Fruit fly (Drosophila melanogaster) whole organism, wandering third instar larva: ENCODE results near the gene CG8202.

Source experiments
- HLH106 ChIP-seq: fragments of 200-800 bp; optimal IDR thresholded peaks from 3 replicates; lab custom pipeline; 2019; ENCODE audit warnings: missing biosample characterization, mild to moderate bottlenecking, missing genetic modification characterization, moderate library complexity
- Jra ChIP-seq: sonication (Bioruptor generic); optimal IDR thresholded peaks from 2 replicates; lab custom pipeline; 2016; ENCODE audit warnings: missing biosample characterization, missing genetic modification characterization
- OdsH ChIP-seq: fragments of 200-800 bp; sonication (Bioruptor generic); optimal IDR thresholded peaks from 2 replicates; lab custom pipeline; 2016; ENCODE audit warnings: missing biosample characterization, mild to moderate bottlenecking, missing genetic modification characterization
- br ChIP-seq: fragments of 200-800 bp; sonication (Bioruptor generic); optimal IDR thresholded peaks from 2 replicates; lab custom pipeline; 2016; ENCODE audit warnings: missing biosample characterization, missing genetic modification characterization
- dl ChIP-seq, 2 experiments: fragments of 175-275, 200-275 bp in 1 of 2; fragments of 200-275 bp in 1 of 2; sonication (Bioruptor generic); optimal IDR thresholded peaks; lab custom pipeline; 2018; ENCODE audit warnings: mild to moderate bottlenecking in 2 of 2, missing biosample characterization in 2 of 2, missing genetic modification characterization in 2 of 2, moderate library complexity in 2 of 2; ENCODE audit not compliant: partially characterized antibody in 2 of 2, insufficient read depth in 1 of 2
- dmrt93B ChIP-seq: fragments of 200-800 bp; sonication (Bioruptor generic); optimal IDR thresholded peaks from 2 replicates; lab custom pipeline; 2018; ENCODE audit warnings: missing biosample characterization, mild to moderate bottlenecking, missing genetic modification characterization
- fru ChIP-seq: fragments of 200-800 bp; sonication (Bioruptor generic); optimal IDR thresholded peaks from 3 replicates; lab custom pipeline; 2016; ENCODE audit warnings: missing biosample characterization, mild to moderate bottlenecking, missing genetic modification characterization
- jim ChIP-seq: fragments of 175-275, 200-325 bp; sonication (Bioruptor generic); optimal IDR thresholded peaks from 2 replicates; lab custom pipeline; 2016; ENCODE audit warnings: missing biosample characterization, mild to moderate bottlenecking, missing genetic modification characterization
- pan ChIP-seq: fragments of >200 bp; optimal IDR thresholded peaks from 2 replicates; lab custom pipeline; 2017
- psq ChIP-seq: fragments of 200-800 bp; sonication (Bioruptor generic); optimal IDR thresholded peaks from 3 replicates; lab custom pipeline; 2017; ENCODE audit warnings: missing biosample characterization, mild to moderate bottlenecking, missing genetic modification characterization, moderate library complexity

DNA sequence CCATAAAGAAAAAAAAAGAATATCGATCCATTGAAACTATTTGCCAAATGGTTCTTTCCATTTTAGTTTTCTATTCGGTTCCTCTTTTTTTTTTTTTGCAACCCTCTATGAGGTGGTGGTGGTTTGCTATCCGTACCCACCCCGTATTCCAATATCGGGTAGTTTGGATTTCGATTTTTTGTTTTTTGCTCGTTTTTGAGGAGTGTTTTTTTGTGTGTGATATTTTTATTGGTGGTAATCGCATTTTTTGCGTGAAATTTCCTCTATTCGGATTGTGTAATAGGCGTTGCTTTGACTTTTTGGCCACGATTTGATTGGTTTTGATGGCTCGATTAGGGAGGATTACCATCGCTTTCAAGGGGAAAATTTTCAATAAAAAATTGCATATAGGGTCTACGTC, 45.4 kb upstream of the CG8202 start:
- TF ChIP-seq fru (no peak), OdsH (GFP tag; lab: Kevin White, UChicago) (no peak), jim (GFP tag; lab: Kevin White, UChicago) (no peak), Jra (GFP tag; lab: Kevin White, UChicago) (no peak), dmrt93B (GFP tag; lab: Kevin White, UChicago) (no peak), br (GFP tag; lab: Kevin White, UChicago) (no peak), HLH106 (tag; lab: Kevin White, UChicago) (no peak), pan (lab: Kevin White, UChicago) (no peak), psq (GFP tag; lab: Kevin White, UChicago) (no peak), dl (GFP tag; optimal IDR thresholded peaks at IDR 0.05; lab: Kevin White, UChicago; ENCODE audit: insufficient read depth in 1 of 2, partially characterized antibody in 2 of 2) (no peak)
